Worm (Caenorhabditis elegans) whole organism, L2 larva: ENCODE measurements around the gene dnj-16.

Experiments used
- R02D3.7 ChIP-seq: fragments of 150-350 bp; optimal IDR thresholded peaks from 2 replicates; lab custom pipeline; 2014; ENCODE audit warnings: missing biosample characterization, missing genetic modification characterization
- alr-1 ChIP-seq: fragments of 150-350 bp; optimal IDR thresholded peaks from 2 replicates; lab custom pipeline; 2014; ENCODE audit warnings: missing biosample characterization, missing genetic modification characterization
- lin-11 ChIP-seq: fragments of 150-350 bp; sonication (generic microtip); optimal IDR thresholded peaks from 2 replicates; lab custom pipeline; 2014; ENCODE audit warnings: missing biosample characterization, missing genetic modification characterization, inconsistent platforms, mixed read lengths
- lin-13 ChIP-seq: fragments of 150-350 bp; optimal IDR thresholded peaks from 2 replicates; lab custom pipeline; 2014; ENCODE audit warnings: missing biosample characterization, missing genetic modification reagents, missing genetic modification characterization
- nhr-10 ChIP-seq: sonication (generic microtip); optimal IDR thresholded peaks from 2 replicates; lab custom pipeline; 2017; ENCODE audit warnings: missing biosample characterization, missing genetic modification characterization
- nhr-11 ChIP-seq: fragments of 150-350 bp; optimal IDR thresholded peaks from 2 replicates; lab custom pipeline; 2014; ENCODE audit warnings: missing biosample characterization, missing genetic modification characterization
- nhr-12 ChIP-seq: fragments of 150-350 bp; optimal IDR thresholded peaks from 2 replicates; lab custom pipeline; 2014; ENCODE audit warnings: missing biosample characterization, missing genetic modification characterization
- nhr-237 ChIP-seq: fragments of 150-350 bp; optimal IDR thresholded peaks from 2 replicates; lab custom pipeline; 2014; ENCODE audit warnings: missing biosample characterization, missing genetic modification characterization
- nhr-25 ChIP-seq: fragments of 150-350 bp; sonication (generic microtip); optimal IDR thresholded peaks from 3 replicates; lab custom pipeline; 2014; ENCODE audit warnings: missing biosample characterization, missing genetic modification characterization
- snpc-4 ChIP-seq: fragments of 150-350 bp; optimal IDR thresholded peaks from 2 replicates; lab custom pipeline; 2014; ENCODE audit warnings: missing biosample characterization, missing genetic modification characterization
- unc-39 ChIP-seq: fragments of 150-350 bp; optimal IDR thresholded peaks from 2 replicates; lab custom pipeline; 2014; ENCODE audit warnings: missing biosample characterization, missing genetic modification characterization

ce11 chrIII:4160937-4161336 lies 30.0 kb upstream of the dnj-16 start, which contains the start of gene C01G12.16:
- TF ChIP-seq alr-1 = no peak
- no peak for TF ChIP-seq nhr-10 (tag; lab: Kevin White, UChicago)
- no peak for TF ChIP-seq nhr-12 (tag; lab: Kevin White, UChicago)
- TF ChIP-seq lin-11 (tag; lab: Kevin White, UChicago) = no peak
- TF ChIP-seq unc-39 (tag; lab: Kevin White, UChicago) = no peak
- no peak for TF ChIP-seq R02D3.7 (tag; lab: Kevin White, UChicago)
- TF ChIP-seq lin-13 (GFP tag; lab: Kevin White, UChicago) = no peak
- TF ChIP-seq nhr-25 (tag; lab: Kevin White, UChicago) = no peak
- TF ChIP-seq nhr-237 (tag; lab: Kevin White, UChicago) = no peak
- no peak for TF ChIP-seq snpc-4 (tag; lab: Kevin White, UChicago)
- no peak for TF ChIP-seq nhr-11 (tag; lab: Kevin White, UChicago)
